Fruit fly (Drosophila melanogaster) whole organism, larva: ENCODE results near the gene Dpck.

Experiments used
- noc ChIP-seq: fragments of 200-800 bp; sonication (Bioruptor generic); optimal IDR thresholded peaks from 3 replicates; lab custom pipeline; 2019; ENCODE audit warnings: missing biosample characterization, mild to moderate bottlenecking, missing genetic modification characterization, moderate library complexity

Gene Dpck

DNA sequence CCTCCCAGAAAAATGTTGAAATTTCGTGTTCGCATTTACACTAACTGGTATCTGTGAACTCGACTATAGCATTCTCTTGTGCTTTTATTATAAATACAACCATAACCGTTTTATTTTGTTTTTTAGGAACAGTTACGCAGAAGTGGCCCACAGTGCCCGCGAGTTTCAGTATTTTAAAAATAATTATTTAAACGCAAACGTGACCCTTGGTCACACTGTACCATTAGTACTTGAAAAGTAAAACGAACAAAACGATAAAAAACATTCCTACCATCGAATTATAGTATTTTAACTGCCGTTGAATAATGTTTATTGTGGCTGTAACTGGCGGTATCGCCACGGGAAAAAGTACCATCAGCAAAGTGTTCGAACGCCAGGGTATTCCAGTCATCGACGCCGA is at the start of gene Dpck:
Dpck (plus strand) TSS at position 211 of the 400 bp plus-strand sequence.
- no peak for TF ChIP-seq noc (tag; lab: Kevin White, UChicago)

DNA sequence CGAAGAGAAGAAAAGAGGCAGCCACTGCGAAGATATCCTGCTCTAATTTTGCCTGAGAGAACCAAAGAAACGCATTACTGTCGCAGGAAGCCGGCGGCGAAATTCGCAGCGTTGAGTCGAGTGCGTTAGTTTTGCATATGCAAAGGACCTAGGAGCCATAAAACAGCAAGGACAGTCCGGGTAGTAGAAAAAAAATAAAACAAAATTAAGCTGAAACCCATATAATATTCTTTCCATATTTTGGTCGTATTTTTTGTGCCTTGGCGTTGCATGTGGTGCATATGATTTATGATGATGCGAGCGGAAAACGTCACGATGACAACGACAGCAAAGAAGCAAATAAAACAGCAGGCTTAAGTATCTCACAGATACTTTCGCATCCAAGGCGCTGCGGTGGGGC is 48.3 kb upstream of the Dpck start:
- TF ChIP-seq noc (tag; lab: Kevin White, UChicago), result no peak

DNA sequence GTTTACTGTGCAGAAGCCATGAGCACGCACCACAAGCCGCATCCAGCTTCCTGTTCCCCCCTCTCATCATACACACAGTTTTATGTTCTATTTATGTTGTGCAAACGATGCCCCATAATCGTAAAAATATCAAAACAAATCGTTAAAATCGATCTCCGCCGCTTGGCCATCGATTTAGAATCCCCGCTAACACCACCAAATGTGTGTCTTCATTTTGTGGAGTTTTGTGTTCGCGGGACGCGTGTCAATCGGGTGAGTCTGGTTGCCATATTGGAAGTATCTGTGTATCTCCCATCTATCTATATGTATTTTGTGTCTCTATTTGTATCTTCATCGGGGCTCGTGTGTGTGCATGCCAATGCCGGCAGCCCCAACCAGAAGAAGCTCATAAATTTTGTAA is 47.5 kb upstream of the Dpck start:
- no peak for TF ChIP-seq noc (tag; lab: Kevin White, UChicago)

DNA sequence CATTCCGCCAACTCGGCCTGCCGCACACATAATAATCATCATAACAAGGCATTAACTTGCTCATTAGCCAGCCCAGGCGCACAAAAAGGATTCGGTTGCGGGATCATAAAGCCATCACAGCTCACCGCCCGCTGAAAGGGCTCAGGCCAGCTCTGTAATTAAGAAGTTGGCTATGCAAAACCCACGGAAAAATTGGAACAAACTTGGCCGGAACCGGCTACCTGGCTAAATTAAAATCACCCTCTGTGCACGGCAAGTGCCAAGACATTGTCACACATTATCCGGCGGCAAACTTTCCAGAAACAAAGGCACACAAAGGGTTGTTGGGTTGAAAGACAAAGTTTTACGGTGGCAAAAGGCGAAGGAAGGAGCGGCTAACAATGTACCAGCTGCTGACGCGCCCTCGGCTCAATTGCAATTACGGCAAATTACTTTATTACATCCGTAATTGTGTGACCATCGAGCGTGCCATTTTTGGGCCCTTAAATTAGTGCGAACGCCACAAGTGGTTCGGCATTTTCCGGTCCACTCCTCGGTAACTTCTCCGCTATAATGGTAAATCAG is 46.2 kb upstream of the Dpck start:
- no peak for TF ChIP-seq noc (tag; lab: Kevin White, UChicago)

DNA sequence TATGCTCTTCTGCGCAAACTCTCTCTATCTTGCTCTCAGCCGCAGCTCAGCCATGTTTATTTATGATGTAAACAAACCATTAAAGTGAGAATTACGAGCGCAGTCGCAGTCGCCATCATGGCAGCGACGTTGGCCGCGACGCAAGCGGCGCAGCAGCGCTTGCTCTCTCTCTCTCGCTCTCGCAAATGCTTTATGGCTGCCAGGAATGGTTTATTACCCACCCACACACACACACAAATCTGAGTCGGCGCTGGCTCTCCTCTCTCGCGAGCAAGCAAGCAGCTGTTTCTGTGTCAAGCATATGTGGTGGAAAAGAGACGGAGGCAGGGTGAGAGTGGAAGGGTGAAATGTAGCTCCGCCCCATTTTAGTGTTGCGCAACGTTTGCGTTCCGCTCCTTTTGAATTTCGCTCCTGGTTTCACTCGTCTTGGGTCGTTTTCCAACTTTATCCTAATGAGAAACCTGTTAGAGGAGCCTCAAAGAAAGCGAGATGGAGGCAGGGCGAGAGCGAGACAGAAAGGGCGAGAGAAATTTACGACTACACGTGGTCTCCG is 44.7 kb upstream of the Dpck start:
- no peak for TF ChIP-seq noc (tag; lab: Kevin White, UChicago)

DNA sequence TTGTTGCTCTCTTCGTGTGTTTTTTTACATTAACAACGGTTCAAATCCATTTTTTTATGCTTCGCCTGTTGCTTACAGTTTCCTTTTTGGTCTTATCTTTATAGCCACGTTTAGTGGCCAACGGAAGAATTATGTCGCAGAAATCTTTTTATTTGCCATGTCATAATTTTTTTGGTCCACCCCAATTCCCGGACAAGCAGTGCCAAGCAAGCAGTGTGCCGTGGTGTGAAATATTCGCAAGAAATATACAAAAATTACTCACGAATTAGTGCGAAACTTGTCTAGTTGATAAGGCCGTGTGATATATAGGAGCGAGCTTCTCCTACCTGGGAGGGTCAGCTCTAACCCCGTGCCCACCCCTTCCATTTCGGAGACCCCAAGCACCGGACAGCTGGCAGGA is 41.1 kb upstream of the Dpck start:
- no peak for TF ChIP-seq noc (tag; lab: Kevin White, UChicago)

DNA sequence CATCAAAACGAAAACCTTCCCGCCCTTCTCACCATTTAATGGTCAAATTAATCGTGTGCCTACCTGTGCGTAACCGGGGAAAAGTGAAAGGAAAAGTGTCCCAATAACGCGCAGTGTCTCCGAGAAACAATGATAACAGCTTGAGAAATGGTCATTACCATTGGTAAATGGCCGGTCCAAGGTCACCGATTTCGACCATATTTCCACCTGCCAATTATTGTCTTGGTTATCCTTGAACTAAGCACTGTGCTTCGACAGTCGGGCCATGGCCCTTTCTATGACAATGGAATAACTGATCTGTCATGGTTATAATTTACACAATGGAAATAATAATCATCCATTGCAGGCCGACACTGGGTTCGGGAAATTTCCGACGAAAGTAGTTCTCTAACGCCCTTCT is 38.0 kb upstream of the Dpck start:
- TF ChIP-seq noc (tag; lab: Kevin White, UChicago), result no peak

DNA sequence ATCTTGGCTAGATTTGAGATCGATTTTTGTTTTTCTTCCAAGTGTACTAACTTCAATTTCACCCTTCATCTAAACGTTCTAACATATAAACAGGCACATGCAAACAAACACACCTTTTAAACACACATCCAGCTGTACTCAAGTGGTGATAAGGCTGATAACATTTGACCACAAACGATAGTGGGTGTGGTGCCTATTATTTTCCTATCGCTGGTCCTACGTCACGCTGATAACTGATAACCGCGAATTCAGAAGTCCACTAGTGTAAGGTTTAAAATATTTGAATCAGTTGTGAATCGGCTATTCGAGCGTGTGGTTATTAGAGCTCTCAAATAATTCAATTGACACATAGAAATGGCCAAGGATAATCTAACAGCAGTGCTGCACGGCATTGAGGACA is 29.7 kb upstream of the Dpck start, which contains the start of gene Sodh1:
Sodh1 (plus strand) TSS at position 94 of the 400 bp plus-strand sequence.
- TF ChIP-seq noc (tag; lab: Kevin White, UChicago), result peak; percentile 54

DNA sequence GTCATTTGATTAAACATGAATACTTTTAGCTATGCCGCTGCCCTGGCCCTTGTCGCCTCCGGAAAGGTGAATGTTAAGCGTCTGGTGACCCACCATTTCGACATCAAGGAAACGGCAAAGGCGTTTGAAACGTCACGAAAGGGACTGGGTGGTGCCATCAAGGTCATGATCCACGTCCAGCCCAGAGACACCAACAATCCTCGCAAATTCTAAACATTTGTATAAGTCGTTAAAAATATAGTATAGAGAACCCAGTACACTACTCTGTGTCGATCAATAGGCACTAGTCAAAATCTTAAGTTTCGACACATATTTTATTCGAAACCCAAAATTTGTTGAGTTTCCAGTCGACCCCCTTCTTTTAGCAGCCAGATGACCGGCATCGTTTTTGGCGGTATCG is 27.7 kb upstream of the Dpck start, which contains the start of gene CG1979:
CG1979 (plus strand) TSS at position 301 of the 400 bp plus-strand sequence.
- TF ChIP-seq noc (tag; lab: Kevin White, UChicago), result no peak

DNA sequence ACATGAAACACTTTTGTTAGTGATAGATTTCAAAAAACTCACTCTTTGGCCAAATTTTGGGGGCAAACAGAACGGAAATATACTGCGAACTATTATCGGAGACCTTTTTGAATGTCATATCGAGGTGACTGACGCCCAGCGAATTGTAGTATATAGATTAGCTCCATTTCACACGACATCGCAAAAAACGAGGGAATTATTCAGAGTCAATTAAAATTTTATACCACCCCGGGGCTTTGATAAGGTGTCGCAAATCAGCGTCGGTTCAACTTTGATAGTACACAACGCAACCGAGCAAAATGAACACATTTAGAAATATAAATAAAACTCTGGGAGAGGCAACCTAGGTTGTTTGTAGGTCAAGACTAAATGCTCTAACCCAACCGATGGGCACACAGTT is 24.0 kb upstream of the Dpck start:
- peak; percentile 63 for TF ChIP-seq noc (tag; lab: Kevin White, UChicago)

DNA sequence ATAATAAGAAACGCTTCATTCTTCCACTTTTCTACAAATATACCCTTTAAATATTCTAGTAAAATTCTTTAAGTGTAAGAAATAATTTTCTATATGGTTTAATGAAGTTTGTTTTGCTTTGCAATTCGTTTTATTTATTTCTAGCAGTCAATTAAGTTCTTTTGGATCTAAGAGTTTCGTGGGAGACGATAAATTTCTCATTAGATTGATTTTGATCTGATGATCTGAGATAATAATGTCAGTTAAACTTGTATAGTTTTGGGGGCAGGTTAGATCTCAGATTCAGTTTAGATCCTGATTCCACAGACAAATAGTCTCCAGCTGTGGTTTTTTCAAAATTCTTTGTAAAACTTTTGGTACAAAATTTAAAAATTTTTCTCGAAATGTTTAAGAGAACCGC is 23.0 kb upstream of the Dpck start, which contains the start of gene dj:
dj (plus strand) TSS at position 301 of the 400 bp plus-strand sequence.
- no peak for TF ChIP-seq noc (tag; lab: Kevin White, UChicago)

DNA sequence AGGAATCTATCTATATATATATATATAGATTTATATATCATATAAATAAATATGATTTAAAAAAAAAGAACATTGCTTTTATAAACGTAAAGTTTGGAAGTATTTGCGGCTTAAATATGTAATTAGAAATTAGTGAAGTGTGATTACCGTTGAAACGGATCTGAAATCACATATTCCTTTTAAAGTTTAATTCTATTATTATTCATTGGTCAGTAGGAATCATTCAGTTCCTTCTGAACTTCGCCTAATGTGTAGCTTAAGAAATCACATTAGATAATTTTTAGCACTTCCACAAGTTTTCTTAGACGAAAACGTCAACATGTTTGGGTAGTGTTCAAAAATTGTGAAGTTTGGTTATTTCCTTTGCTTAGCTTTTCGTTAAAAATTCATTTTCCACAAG is 21.5 kb upstream of the Dpck start, which contains the start of gene djl:
djl (plus strand) TSS at position 301 of the 400 bp plus-strand sequence.
- no peak for TF ChIP-seq noc (tag; lab: Kevin White, UChicago)

DNA sequence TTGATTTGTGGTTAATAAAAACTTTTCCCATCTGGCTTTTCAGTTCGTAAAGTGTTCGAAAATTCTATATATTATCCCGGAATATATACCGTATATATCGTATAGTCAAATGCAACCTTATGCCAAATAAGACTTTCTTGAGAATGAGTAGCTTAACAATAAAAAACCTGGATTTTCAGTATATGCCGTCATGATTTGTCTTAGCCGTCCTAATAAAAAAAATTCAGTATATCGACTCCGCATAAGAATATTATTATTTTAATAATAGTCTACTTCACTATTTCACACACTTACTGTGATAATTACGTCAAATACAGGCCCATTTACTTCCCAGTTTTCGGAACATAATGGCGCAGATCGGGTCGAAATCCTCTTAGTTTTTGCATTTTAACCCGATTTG is 20.1 kb upstream of the Dpck start, which contains the start of gene Mst84B:
Mst84B (plus strand) TSS at position 301 of the 400 bp plus-strand sequence.
- TF ChIP-seq noc (tag; lab: Kevin White, UChicago), result no peak

DNA sequence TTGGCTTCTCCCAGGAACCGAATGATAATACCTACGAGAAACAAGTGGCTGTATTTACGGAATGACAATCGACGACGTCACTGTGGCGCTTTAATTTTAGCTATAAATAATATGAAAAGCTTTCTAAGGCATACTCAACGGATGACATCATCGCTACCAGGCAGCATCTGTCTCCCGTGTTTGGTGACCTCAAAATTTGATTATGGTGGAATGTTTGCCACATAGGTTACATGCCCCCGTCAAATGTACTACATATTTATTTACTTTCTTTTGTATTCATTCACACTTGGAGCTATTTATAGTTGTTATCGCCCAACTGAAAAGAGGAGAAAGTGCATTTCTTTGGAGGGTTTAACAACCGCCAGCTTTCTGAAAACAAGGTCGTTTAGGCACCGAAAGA is 15.7 kb upstream of the Dpck start:
- TF ChIP-seq noc (tag; lab: Kevin White, UChicago), result no peak

DNA sequence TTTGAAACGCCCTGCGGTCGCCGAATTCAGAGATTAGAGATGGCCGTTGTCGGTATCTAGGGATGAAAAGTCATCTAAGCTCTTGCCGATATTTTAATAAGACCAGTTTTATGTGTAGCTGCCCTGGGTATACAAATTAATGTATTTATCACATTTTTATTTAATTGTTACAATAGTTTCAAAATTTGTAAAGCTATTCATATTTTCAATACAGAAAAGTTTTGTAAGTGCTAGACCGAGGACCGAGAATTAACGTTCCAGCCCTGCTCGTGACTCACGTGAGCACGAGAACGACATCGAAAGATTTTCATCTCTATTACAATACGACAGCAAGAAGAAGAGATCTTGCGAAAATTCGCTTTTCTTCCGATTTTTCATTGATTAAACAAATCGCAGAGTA is 14.9 kb upstream of the Dpck start, which contains the start of the genes CG1105 and CG1965:
CG1105 (minus strand) TSS at position 45 of the 400 bp plus-strand sequence.
CG1965 (plus strand) TSS at position 310 of the 400 bp plus-strand sequence.
- TF ChIP-seq noc (tag; lab: Kevin White, UChicago), result peak; percentile 81

DNA sequence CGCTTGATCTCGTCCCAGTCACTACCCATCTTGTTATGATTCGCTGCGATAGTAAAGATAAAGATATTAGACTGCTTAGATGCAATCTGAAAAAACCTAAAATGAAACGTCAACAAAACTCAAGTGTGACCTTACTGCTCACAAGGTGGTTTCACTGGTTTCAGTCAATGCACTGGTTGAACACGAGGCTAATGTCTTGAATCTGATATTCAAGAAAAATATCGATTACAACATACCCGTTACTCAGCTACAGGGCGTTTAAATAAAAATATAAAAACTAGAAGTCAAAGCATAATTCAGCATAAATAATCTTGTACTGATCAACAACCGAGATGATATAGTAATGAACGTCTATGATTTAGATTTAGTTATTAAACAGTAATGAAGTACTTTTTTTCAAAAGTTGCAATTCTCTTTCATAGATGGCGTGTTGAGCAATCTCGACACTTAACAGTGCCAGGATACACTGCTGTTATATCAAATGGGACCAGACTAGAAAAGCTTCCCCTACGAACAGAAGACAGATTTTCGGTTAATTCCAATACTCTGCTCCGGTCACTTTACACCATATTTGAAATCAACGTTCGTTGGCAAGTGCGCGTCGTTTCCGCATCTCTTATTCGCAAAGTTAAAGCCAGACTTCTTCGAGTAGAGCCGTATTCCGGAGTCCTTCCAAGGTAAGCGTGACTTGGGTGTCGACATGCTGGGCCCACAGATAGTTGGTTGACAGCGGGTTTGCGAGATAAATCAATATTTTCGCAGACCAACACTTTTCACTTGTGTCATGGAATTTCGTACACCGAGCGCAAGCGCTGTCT is 7.5 kb upstream of the Dpck start, which contains the start of the genes Ufl1 and CG1943:
Ufl1 (minus strand) TSS at position 156 of the 818 bp plus-strand sequence.
CG1943 (plus strand) TSS at position 563 of the 818 bp plus-strand sequence.
- TF ChIP-seq noc (tag; lab: Kevin White, UChicago), result no peak
